Worm (Caenorhabditis elegans): ENCODE results near the gene anmt-1.

- TF ChIP-seq ztf-4 (tag; optimal IDR thresholded peaks at IDR 0.05) (no peak), nhr-19 (GFP tag; conservative IDR thresholded peaks at IDR 0.05) (0 out of 2 replicates have a peak, but pooled peaks have one; percentile 17), ceh-88 (GFP tag; IDR thresholded peaks at IDR 0.05) (no peak), nhr-28 (tag; optimal IDR thresholded peaks at IDR 0.05) (no peak)
Measured at ce11 chrIII:8700289-8700957, 15.8 kb downstream of the anmt-1 start, which contains the start of the genes sdz-1 and vps-33.1.
